Fruit fly (Drosophila melanogaster): ENCODE data around the gene grass.

grass gene

DNA sequence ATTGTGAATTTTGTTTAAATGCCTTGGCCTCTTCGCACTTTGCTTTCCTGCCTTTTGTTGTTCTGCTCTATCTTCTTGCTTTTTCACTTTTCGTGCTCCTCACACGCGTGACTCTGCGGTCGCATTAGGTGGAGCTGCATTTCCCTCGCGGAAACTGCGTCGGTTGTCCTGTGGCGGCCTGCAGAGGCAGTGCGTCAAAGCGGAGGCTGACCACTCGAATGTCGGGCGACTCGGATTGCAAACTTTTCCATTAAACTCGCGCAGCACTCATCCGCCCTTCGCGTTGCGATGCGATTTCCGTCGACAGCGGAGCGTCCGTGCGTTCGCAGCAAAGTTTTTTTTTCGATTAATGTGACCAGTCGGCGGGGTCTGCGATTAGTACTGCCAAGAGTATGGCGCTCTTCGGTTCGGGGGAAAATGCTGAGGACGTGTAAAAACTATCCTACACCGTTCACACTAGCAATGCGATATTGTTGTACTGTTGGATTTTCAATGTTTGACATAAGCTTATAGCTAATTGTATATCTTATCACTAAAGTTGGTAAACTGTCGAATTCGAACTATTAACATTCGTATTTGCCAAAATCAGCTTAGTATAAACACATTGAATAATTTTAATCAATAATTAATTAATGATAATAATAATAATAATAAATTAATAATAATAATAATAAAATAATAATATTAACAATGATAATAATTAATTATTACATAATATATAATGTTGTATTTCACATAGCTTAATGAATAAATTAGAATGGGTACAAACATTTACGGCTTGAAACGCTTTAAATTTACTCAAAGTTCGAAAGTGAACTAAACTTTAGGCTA lies 6.8 kb upstream of the grass start, which contains the start of gene CG6051 (continued):
- TF ChIP-seq net (GFP tag; optimal IDR thresholded peaks at IDR 0.05) (peak; percentile 16), achi (GFP tag; optimal IDR thresholded peaks at IDR 0.05) (peak; percentile 37), CG4318 (GFP tag; optimal IDR thresholded peaks at IDR 0.05) (peak; percentile 2), Met (GFP tag; optimal IDR thresholded peaks at IDR 0.05) (no peak), Hr38 (GFP tag; optimal IDR thresholded peaks at IDR 0.05) (no peak), pdm3 (GFP tag; optimal IDR thresholded peaks at IDR 0.05) (peak; percentile 29), spab (GFP tag; optimal IDR thresholded peaks at IDR 0.05) (no peak), ss (GFP tag; optimal IDR thresholded peaks at IDR 0.05) (peak; percentile 41 to 46), dac (GFP tag; optimal IDR thresholded peaks at IDR 0.05) (no peak), esn (GFP tag; optimal IDR thresholded peaks at IDR 0.05) (peak; percentile 24), vri (GFP tag; optimal IDR thresholded peaks at IDR 0.05) (peak; percentile 36), fd59A (GFP tag; optimal IDR thresholded peaks at IDR 0.05) (no peak), CG10669 (GFP tag; optimal IDR thresholded peaks at IDR 0.05) (no peak), CG8632 (GFP tag; optimal IDR thresholded peaks at IDR 0.05) (no peak), CG6276 (GFP tag; optimal IDR thresholded peaks at IDR 0.05) (peak; percentile 55), salr (GFP tag; optimal IDR thresholded peaks at IDR 0.05) (peak; percentile 7), CG8319 (GFP tag; optimal IDR thresholded peaks at IDR 0.05) (no peak), Sox102F (GFP tag; optimal IDR thresholded peaks at IDR 0.05) (no peak), CG6808 (GFP tag; optimal IDR thresholded peaks at IDR 0.05) (peak; percentile 21), CG8119 (GFP tag; IDR thresholded peaks at IDR 0.05) (no peak), CG6854 (GFP tag; optimal IDR thresholded peaks at IDR 0.05) (peak; percentile 66), CG11902 (GFP tag; optimal IDR thresholded peaks at IDR 0.05) (no peak), acj6 (GFP tag; optimal IDR thresholded peaks at IDR 0.05) (peak; percentile 42), CG6163 (GFP tag; IDR thresholded peaks at IDR 0.05) (no peak), CG34406 (GFP tag; optimal IDR thresholded peaks at IDR 0.05) (peak; percentile 16), Eip78C (GFP tag) (peak; percentile 44), Sox15 (GFP tag; optimal IDR thresholded peaks at IDR 0.05) (peak; percentile 34), CG32006 (GFP tag; optimal IDR thresholded peaks at IDR 0.05) (peak; percentile 62), Ets21C (GFP tag; optimal IDR thresholded peaks at IDR 0.05) (peak; percentile 36), CG3919 (GFP tag; optimal IDR thresholded peaks at IDR 0.05) (peak; percentile 54), Eip93F (GFP tag; optimal IDR thresholded peaks at IDR 0.05) (no peak), fkh (GFP tag; optimal IDR thresholded peaks at IDR 0.05) (peak; percentile 52), cyc (GFP tag; optimal IDR thresholded peaks at IDR 0.05) (peak; percentile 44), lz (GFP tag; optimal IDR thresholded peaks at IDR 0.05) (peak; percentile 58)

DNA sequence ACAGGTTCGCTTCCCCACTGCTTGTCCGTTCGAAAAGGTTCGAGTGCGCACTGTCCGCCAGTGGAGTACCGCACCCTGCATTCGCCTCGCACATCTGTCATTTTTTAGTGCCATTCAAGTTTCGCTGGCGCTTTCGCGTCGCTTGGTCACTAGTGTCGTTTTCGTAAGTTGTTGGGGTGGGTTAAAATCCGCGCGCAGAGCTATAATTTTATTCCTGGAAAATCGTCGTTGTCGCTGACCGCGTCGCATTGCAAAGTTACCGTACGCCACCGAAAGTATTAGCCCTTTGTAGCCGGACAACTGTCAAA lies 6.3 kb upstream of the grass start, which contains the start of gene Men-b:
Gene Men-b (plus strand): TSS at position 147 of the 308 bp plus-strand sequence.
- TF ChIP-seq CG1621 (tag; optimal IDR thresholded peaks at IDR 0.05) (peak; percentile 100), dac (GFP tag; optimal IDR thresholded peaks at IDR 0.05) (no peak), CG4318 (GFP tag; optimal IDR thresholded peaks at IDR 0.05) (no peak)

DNA sequence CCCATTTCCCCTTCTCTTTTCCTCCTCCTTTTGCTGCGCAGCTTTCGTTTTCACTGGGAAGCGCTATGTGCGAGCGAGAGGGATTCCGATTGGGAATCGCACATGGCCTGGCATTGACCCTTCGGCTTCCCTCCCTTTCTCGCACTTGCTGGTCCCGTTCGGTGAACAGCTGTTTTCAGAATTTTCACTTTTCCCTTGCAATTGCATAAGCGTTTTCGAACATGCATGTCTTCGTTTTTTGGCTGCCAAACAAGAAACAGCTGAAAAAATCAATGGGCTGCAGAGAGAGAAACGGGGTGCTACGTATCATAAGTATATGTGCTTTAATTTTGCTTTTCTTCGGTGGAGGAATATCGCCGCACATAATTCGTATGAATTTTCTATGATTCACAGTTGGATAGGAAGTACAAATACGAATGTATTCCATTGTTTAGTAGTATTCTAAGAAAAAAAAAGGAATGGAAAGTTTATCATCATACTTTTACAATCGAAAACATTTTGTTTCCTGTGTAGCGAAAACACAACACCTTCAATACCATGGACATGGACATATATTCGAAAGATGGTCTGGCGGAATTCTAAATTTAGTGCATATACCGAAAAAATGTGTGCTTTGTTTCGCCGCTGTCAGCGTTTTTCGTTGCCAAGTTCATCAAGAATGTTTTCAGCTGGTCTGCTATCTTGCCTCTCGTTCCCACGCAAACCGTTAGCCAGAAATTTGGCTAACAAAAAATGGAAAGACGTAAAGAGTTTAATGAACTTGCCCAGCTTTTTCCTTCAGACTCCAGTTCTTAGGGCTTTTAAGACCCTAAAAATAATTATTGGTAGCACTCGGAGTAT lies 5.4 kb upstream of the grass start:
- peak; percentile 78 for TF ChIP-seq topi (GFP tag; optimal IDR thresholded peaks at IDR 0.05)
- peak; percentile 67 for TF ChIP-seq CG34406 (GFP tag; optimal IDR thresholded peaks at IDR 0.05)
- no peak for TF ChIP-seq CG6854 (GFP tag; optimal IDR thresholded peaks at IDR 0.05)
- peak; percentile 55 for TF ChIP-seq Ets21C (GFP tag; optimal IDR thresholded peaks at IDR 0.05)
- TF ChIP-seq Hr39 (GFP tag; optimal IDR thresholded peaks at IDR 0.05), result peak; percentile 74
- TF ChIP-seq CG6163 (GFP tag; IDR thresholded peaks at IDR 0.05), result peak; percentile 44; the same call in 1 of the 3 replicates
- peak; percentile 49 for TF ChIP-seq CG6276 (GFP tag; optimal IDR thresholded peaks at IDR 0.05)
- peak; percentile 34 for TF ChIP-seq CG3032 (tag; optimal IDR thresholded peaks at IDR 0.05)
- TF ChIP-seq fd85E (GFP tag; optimal IDR thresholded peaks at IDR 0.05), result no peak
- TF ChIP-seq Gug (GFP tag; IDR thresholded peaks at IDR 0.05), result peak; percentile 17; the same call in 1 of the 2 replicates
- peak; percentile 57 for TF ChIP-seq CG6792 (GFP tag; optimal IDR thresholded peaks at IDR 0.05)
- peak; percentile 62 for TF ChIP-seq CG10631 (GFP tag; optimal IDR thresholded peaks at IDR 0.05)
- peak; percentile 23 for TF ChIP-seq Sox15 (GFP tag; optimal IDR thresholded peaks at IDR 0.05)
- TF ChIP-seq CG15336 (GFP tag; IDR thresholded peaks at IDR 0.05), result peak; percentile 55
- peak; percentile 87 for TF ChIP-seq Eip78C (GFP tag)
- TF ChIP-seq CG8632 (GFP tag; optimal IDR thresholded peaks at IDR 0.05), result peak; percentile 70
- TF ChIP-seq Blimp-1 (GFP tag; optimal IDR thresholded peaks at IDR 0.05), result peak; percentile 83
- TF ChIP-seq OdsH (GFP tag; optimal IDR thresholded peaks at IDR 0.05), result peak; percentile 40
- TF ChIP-seq acj6 (GFP tag; optimal IDR thresholded peaks at IDR 0.05), result peak; percentile 35
- no peak for TF ChIP-seq fd59A (GFP tag; optimal IDR thresholded peaks at IDR 0.05)
